Worm (Caenorhabditis elegans): ENCODE data around the gene acp-1.

The acp-1 gene

ce11 chrX:3416063-3416462 lies 30.8 kb upstream of the acp-1 start:
- TF ChIP-seq mls-2 (tag; optimal IDR thresholded peaks at IDR 0.05): no peak
- TF ChIP-seq M03D4.4 (tag; optimal IDR thresholded peaks at IDR 0.05): no peak
- TF ChIP-seq ceh-43 (GFP tag; optimal IDR thresholded peaks at IDR 0.05): no peak
- no peak for TF ChIP-seq mep-1 (tag; optimal IDR thresholded peaks at IDR 0.05)
- no peak for TF ChIP-seq hlh-1 (tag; optimal IDR thresholded peaks at IDR 0.05)
- no peak for TF ChIP-seq lsy-2 (tag; optimal IDR thresholded peaks at IDR 0.05)
- no peak for TF ChIP-seq unc-120 (tag; optimal IDR thresholded peaks at IDR 0.05; ENCODE audit: poor library complexity, severe bottlenecking)
- TF ChIP-seq nhr-237 (tag; optimal IDR thresholded peaks at IDR 0.05): no peak
- no peak for TF ChIP-seq ces-1 (GFP tag; optimal IDR thresholded peaks at IDR 0.05)
- TF ChIP-seq tbx-8 (GFP tag; optimal IDR thresholded peaks at IDR 0.05): no peak
- TF ChIP-seq nhr-2 (tag; optimal IDR thresholded peaks at IDR 0.05): no peak
- no peak for TF ChIP-seq cnd-1 (tag; optimal IDR thresholded peaks at IDR 0.05)

- peak; percentile 45 for TF ChIP-seq ham-2 (GFP tag; optimal IDR thresholded peaks at IDR 0.05)
- TF ChIP-seq zip-8 (tag; optimal IDR thresholded peaks at IDR 0.05): no peak
- no peak for TF ChIP-seq unc-62 (GFP tag; optimal IDR thresholded peaks at IDR 0.05)
- no peak for TF ChIP-seq nhr-12 (tag; optimal IDR thresholded peaks at IDR 0.05)
- no peak for TF ChIP-seq sem-2 (GFP tag; optimal IDR thresholded peaks at IDR 0.05)
- no peak for TF ChIP-seq M03D4.4 (tag; optimal IDR thresholded peaks at IDR 0.05)
- no peak for TF ChIP-seq elt-3 (tag; optimal IDR thresholded peaks at IDR 0.05)
- no peak for TF ChIP-seq nhr-28 (tag; optimal IDR thresholded peaks at IDR 0.05)
- no peak for TF ChIP-seq nhr-76 (tag; optimal IDR thresholded peaks at IDR 0.05)
- peak; percentile 4 for TF ChIP-seq elt-1 (tag; optimal IDR thresholded peaks at IDR 0.05; ENCODE audit: borderline replicate concordance, insufficient read depth)
- TF ChIP-seq blmp-1 (tag; optimal IDR thresholded peaks at IDR 0.05): no peak
Measured at ce11 chrX:3414660-3415144, 29.4 kb upstream of the acp-1 start, which contains the start of gene dhs-27. Gene dhs-27, minus strand, starts transcription at chrX:3414710.

- TF ChIP-seq pha-4 (tag; optimal IDR thresholded peaks at IDR 0.05) (no peak), hlh-1 (tag; optimal IDR thresholded peaks at IDR 0.05) (peak; percentile 9), unc-120 (tag; optimal IDR thresholded peaks at IDR 0.05; ENCODE audit: poor library complexity, severe bottlenecking) (no peak), unc-62 (GFP tag; optimal IDR thresholded peaks at IDR 0.05) (no peak), lsy-2 (tag; optimal IDR thresholded peaks at IDR 0.05) (no peak), ztf-11 (tag; optimal IDR thresholded peaks at IDR 0.05) (no peak), ham-2 (GFP tag; optimal IDR thresholded peaks at IDR 0.05) (no peak)
Measured at ce11 chrX:3411565-3412022, 26.3 kb upstream of the acp-1 start, which contains the start of gene unc-78. Gene unc-78, minus strand, starts transcription at chrX:3411615.

- no peak for TF ChIP-seq cnd-1 (tag; optimal IDR thresholded peaks at IDR 0.05)
- TF ChIP-seq blmp-1 (tag; optimal IDR thresholded peaks at IDR 0.05): no peak
- no peak for TF ChIP-seq ham-2 (GFP tag; optimal IDR thresholded peaks at IDR 0.05)
- no peak for TF ChIP-seq ceh-39 (tag; optimal IDR thresholded peaks at IDR 0.05)
- TF ChIP-seq ceh-43 (GFP tag; optimal IDR thresholded peaks at IDR 0.05): no peak
- TF ChIP-seq lin-13 (tag; optimal IDR thresholded peaks at IDR 0.05): no peak
- TF ChIP-seq unc-120 (tag; optimal IDR thresholded peaks at IDR 0.05; ENCODE audit: poor library complexity, severe bottlenecking): no peak
- no peak for TF ChIP-seq sptf-1 (tag; optimal IDR thresholded peaks at IDR 0.05)
- TF ChIP-seq sem-2 (GFP tag; optimal IDR thresholded peaks at IDR 0.05): no peak
- TF ChIP-seq nhr-12 (tag; optimal IDR thresholded peaks at IDR 0.05): no peak
- TF ChIP-seq mep-1 (tag; optimal IDR thresholded peaks at IDR 0.05): no peak
- no peak for TF ChIP-seq bed-3 (GFP tag; optimal IDR thresholded peaks at IDR 0.05)
Measured at ce11 chrX:3408717-3409303, 23.5 kb upstream of the acp-1 start.

ce11 chrX:3403195-3403594 lies 17.9 kb upstream of the acp-1 start, which contains the start of gene vit-5:
Gene vit-5, plus strand, starts transcription at chrX:3403471.
- TF ChIP-seq sptf-1 (tag; optimal IDR thresholded peaks at IDR 0.05) (no peak), bed-3 (GFP tag; optimal IDR thresholded peaks at IDR 0.05) (no peak), nhr-76 (tag; optimal IDR thresholded peaks at IDR 0.05) (no peak), nhr-2 (tag; optimal IDR thresholded peaks at IDR 0.05) (no peak), nhr-237 (tag; optimal IDR thresholded peaks at IDR 0.05) (no peak), nhr-12 (tag; optimal IDR thresholded peaks at IDR 0.05) (no peak), lin-32 (GFP tag; optimal IDR thresholded peaks at IDR 0.05) (no peak), mab-5 (tag; optimal IDR thresholded peaks at IDR 0.05) (no peak)

Measured in whole organism, mixed stage, embryonic.